Worm (Caenorhabditis elegans): Measurements from ENCODE around the gene mmaa-1.

DNA sequence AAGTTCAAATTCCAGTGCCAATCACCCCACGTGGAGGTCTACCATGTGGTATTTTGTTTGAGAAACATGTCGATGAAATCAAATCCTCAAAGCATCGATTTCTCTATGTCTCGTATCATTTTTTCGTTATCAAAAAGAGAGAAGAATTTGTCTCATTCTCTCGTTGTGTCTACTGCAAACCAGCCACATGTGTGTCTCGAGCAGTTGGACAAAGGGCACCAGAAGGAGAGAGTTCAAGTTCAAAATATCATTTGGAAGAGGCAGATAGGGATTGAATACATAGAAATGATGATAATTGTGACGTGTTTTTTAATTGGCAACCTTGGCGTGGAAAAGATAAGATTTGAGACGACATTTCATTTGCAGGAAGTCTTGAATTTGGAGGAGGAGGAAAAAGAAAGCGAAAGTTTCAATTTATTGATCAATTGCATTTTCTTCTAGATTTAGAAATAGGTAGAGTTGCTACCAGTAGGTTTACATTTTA is 41.6 kb downstream of the mmaa-1 start:
- TF ChIP-seq dao-5 (tag; optimal IDR thresholded peaks at IDR 0.05) (no peak), him-1 (tag; optimal IDR thresholded peaks at IDR 0.05) (no peak)

All from whole organism, L4/young adult.